Worm (Caenorhabditis elegans) whole organism, early embryonic: Measurements from ENCODE around the gene Y44A6D.6.

Source experiments
- B0310.2 ChIP-seq: sonication (generic microtip); optimal IDR thresholded peaks from 2 replicates; lab custom pipeline; 2016; ENCODE audit warnings: mild to moderate bottlenecking, missing genetic modification characterization, missing compliant biosample characterization
- F13C5.2 ChIP-seq: sonication (generic microtip); optimal IDR thresholded peaks from 2 replicates; lab custom pipeline; 2017; ENCODE audit warnings: mild to moderate bottlenecking, missing genetic modification characterization, inconsistent platforms, missing compliant biosample characterization
- aly-1 ChIP-seq: sonication (generic microtip); optimal IDR thresholded peaks from 2 replicates; lab custom pipeline; 2016; ENCODE audit warnings: missing genetic modification characterization, missing compliant biosample characterization
- ama-1 ChIP-seq: fragments of 150-350 bp; optimal IDR thresholded peaks from 2 replicates; lab custom pipeline; 2014
- ceh-13 ChIP-seq: fragments of 200-800 bp; sonication (Bioruptor generic); optimal IDR thresholded peaks from 2 replicates; lab custom pipeline; 2018; ENCODE audit warnings: mild to moderate bottlenecking, missing genetic modification characterization, missing compliant biosample characterization
- ceh-36 ChIP-seq: sonication (generic microtip); optimal IDR thresholded peaks from 2 replicates; lab custom pipeline; 2016; ENCODE audit warnings: missing genetic modification characterization, inconsistent platforms, missing compliant biosample characterization
- ets-7 ChIP-seq: sonication (generic microtip); optimal IDR thresholded peaks from 2 replicates; lab custom pipeline; 2016; ENCODE audit warnings: missing genotype, missing genetic modification characterization, missing compliant biosample characterization
- flt-1 ChIP-seq: fragments of 200-800 bp; sonication (Bioruptor generic); IDR thresholded peaks from 2 replicates; pipeline ENCODE4 v1.3.6; 2022; ENCODE audit warnings: missing genetic modification characterization, missing compliant biosample characterization
- hmbx-1 ChIP-seq: sonication (generic microtip); optimal IDR thresholded peaks from 2 replicates; lab custom pipeline; 2016; ENCODE audit warnings: mild to moderate bottlenecking, missing genetic modification characterization, missing compliant biosample characterization
- hmg-4 ChIP-seq: fragments of 200-800 bp; sonication (Bioruptor generic); optimal IDR thresholded peaks from 2 replicates; lab custom pipeline; 2018; ENCODE audit warnings: mild to moderate bottlenecking, missing genetic modification characterization, missing compliant biosample characterization
- hnd-1 ChIP-seq: sonication (generic microtip); optimal IDR thresholded peaks from 2 replicates; lab custom pipeline; 2016; ENCODE audit warnings: missing genetic modification characterization, missing compliant biosample characterization
- pes-1 ChIP-seq: fragments of 200-800 bp; sonication (Bioruptor generic); IDR thresholded peaks from 2 replicates; pipeline ENCODE4 v1.3.6; 2022; ENCODE audit warnings: missing genetic modification reagents, missing genetic modification characterization, missing compliant biosample characterization
- scrt-1 ChIP-seq: fragments of 200-800 bp; sonication (Bioruptor generic); IDR thresholded peaks from 2 replicates; pipeline ENCODE4 v1.3.6; 2022; ENCODE audit warnings: missing genetic modification characterization, missing compliant biosample characterization
- sea-1 ChIP-seq: fragments of 200-800 bp; sonication (Bioruptor generic); conservative IDR thresholded peaks from 2 replicates; pipeline ENCODE4 v1.3.6; 2022; ENCODE audit warnings: missing genetic modification characterization, missing compliant biosample characterization
- tbx-11 ChIP-seq: fragments of 200-800 bp; sonication (Bioruptor generic); IDR thresholded peaks from 2 replicates; pipeline ENCODE4 v1.3.6; 2022; ENCODE audit warnings: missing genetic modification characterization, missing compliant biosample characterization
- tbx-37 ChIP-seq: fragments of 200-800 bp; sonication (Bioruptor generic); conservative IDR thresholded peaks from 2 replicates; pipeline ENCODE4 v1.3.6; 2022; ENCODE audit warnings: missing genetic modification reagents, missing genetic modification characterization, missing compliant biosample characterization
- tra-4 ChIP-seq: sonication (generic microtip); optimal IDR thresholded peaks from 2 replicates; lab custom pipeline; 2017; ENCODE audit warnings: missing genetic modification characterization, missing compliant biosample characterization

Y44A6D.6 gene

DNA sequence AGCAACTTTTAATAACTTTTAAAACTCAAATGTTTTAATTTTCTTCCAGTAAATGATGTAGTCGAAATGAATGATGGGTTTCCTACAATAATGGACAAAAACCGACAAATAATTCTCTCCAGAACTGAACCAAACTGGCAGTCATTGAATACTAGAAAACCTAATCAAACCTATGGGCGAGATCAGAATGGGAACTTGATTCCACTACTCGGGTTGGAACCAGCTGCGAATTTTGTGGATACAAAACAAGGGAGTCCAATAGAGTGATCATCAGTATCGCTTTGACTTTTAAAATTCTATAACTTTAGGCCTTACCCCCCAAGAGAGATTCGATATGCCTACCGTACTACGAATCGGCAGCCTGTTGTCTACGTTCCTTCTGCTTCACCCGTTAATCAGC lies 19.5 kb downstream of the Y44A6D.6 start:
- TF ChIP-seq tbx-11 (no peak), ceh-36 (no peak), aly-1 (tag; lab: Kevin White, UChicago) (no peak), flt-1 (no peak), F13C5.2 (tag; lab: Kevin White, UChicago) (no peak), pes-1 (GFP tag; lab: Robert Waterston, UW) (no peak), hnd-1 (tag; lab: Kevin White, UChicago) (no peak), ama-1 (no peak), scrt-1 (no peak), tra-4 (tag; lab: Kevin White, UChicago) (no peak), sea-1 (no peak), B0310.2 (tag; lab: Kevin White, UChicago) (no peak)

ce11 chrV:20828820-20829219 lies 21.7 kb downstream of the Y44A6D.6 start, which contains the start of gene sbt-1:
sbt-1 (minus strand) TSS chrV:20828881.
- TF ChIP-seq flt-1 (no peak), hmbx-1 (tag; lab: Kevin White, UChicago) (no peak), tbx-37 (GFP tag; lab: Robert Waterston, UW) (no peak), pes-1 (GFP tag; lab: Robert Waterston, UW) (no peak), ets-7 (tag; lab: Kevin White, UChicago) (no peak), B0310.2 (tag; lab: Kevin White, UChicago) (no peak), sea-1 (no peak), ama-1 (no peak), F13C5.2 (tag; lab: Kevin White, UChicago) (no peak), scrt-1 (no peak), hnd-1 (tag; lab: Kevin White, UChicago) (no peak), hmg-4 (no peak), tra-4 (tag; lab: Kevin White, UChicago) (no peak), ceh-13 (GFP tag; lab: Kevin White, UChicago) (no peak), tbx-11 (no peak), ceh-36 (no peak), aly-1 (tag; lab: Kevin White, UChicago) (no peak)

DNA sequence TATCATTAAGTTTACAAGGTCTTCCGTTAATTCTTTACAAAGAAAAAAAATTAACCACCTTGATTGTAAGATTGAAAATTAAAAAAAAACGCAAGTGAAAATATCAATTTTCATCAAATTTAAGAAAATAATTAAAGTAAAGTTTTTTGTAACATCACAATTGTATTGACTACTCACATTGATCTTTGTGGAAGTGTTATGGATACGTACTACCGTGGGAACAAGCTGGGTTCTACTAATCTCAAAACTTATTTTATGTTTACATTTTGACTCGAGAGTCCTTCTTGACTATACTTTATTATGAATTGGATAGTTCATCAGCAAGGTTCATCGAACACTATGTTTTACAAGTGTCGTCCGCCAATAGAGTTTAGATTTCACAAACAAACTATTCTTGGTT lies 22.4 kb downstream of the Y44A6D.6 start, which contains the start of gene num-1:
TSS of gene num-1 (plus strand) at position 301 of the 400 bp plus-strand sequence.
- TF ChIP-seq sea-1 (no peak), hmg-4 (no peak), flt-1 (no peak), tra-4 (tag; lab: Kevin White, UChicago) (no peak), scrt-1 (no peak), ceh-36 (no peak), F13C5.2 (tag; lab: Kevin White, UChicago) (no peak), ets-7 (tag; lab: Kevin White, UChicago) (no peak), pes-1 (GFP tag; lab: Robert Waterston, UW) (no peak), tbx-11 (no peak), ceh-13 (GFP tag; lab: Kevin White, UChicago) (no peak), hnd-1 (tag; lab: Kevin White, UChicago) (no peak), tbx-37 (GFP tag; lab: Robert Waterston, UW) (no peak), ama-1 (no peak), aly-1 (tag; lab: Kevin White, UChicago) (no peak), B0310.2 (tag; lab: Kevin White, UChicago) (no peak), hmbx-1 (tag; lab: Kevin White, UChicago) (no peak)

ce11 chrV:20830409-20830808 lies 23.3 kb downstream of the Y44A6D.6 start:
- TF ChIP-seq ceh-36 (no peak), F13C5.2 (tag; lab: Kevin White, UChicago) (no peak)

ce11 chrV:20831867-20832266 lies 24.7 kb downstream of the Y44A6D.6 start:
- TF ChIP-seq tbx-11 (no peak), hmg-4 (no peak), sea-1 (no peak), tbx-37 (GFP tag; lab: Robert Waterston, UW) (no peak), tra-4 (tag; lab: Kevin White, UChicago) (no peak)

ce11 chrV:20832554-20832963 lies 25.4 kb downstream of the Y44A6D.6 start:
- no peak for TF ChIP-seq ceh-36
- TF ChIP-seq sea-1 = no peak
- TF ChIP-seq tra-4 (tag; lab: Kevin White, UChicago) = no peak
- TF ChIP-seq hmg-4 = no peak
- TF ChIP-seq tbx-11 = no peak
- no peak for TF ChIP-seq F13C5.2 (tag; lab: Kevin White, UChicago)
- no peak for TF ChIP-seq ets-7 (tag; lab: Kevin White, UChicago)
- TF ChIP-seq scrt-1 = no peak
- 0 out of 2 replicates have a peak, but pooled peaks have one; percentile 6 for TF ChIP-seq tbx-37 (GFP tag; lab: Robert Waterston, UW)
- TF ChIP-seq ceh-13 (GFP tag; lab: Kevin White, UChicago) = peak; percentile 24
- TF ChIP-seq B0310.2 (tag; lab: Kevin White, UChicago) = no peak
- TF ChIP-seq ama-1 = no peak
- 0 out of 2 replicates have a peak, but pooled peaks have one; percentile 52 for TF ChIP-seq pes-1 (GFP tag; lab: Robert Waterston, UW)
- no peak for TF ChIP-seq hmbx-1 (tag; lab: Kevin White, UChicago)
- TF ChIP-seq flt-1 = no peak
- no peak for TF ChIP-seq aly-1 (tag; lab: Kevin White, UChicago)
- no peak for TF ChIP-seq hnd-1 (tag; lab: Kevin White, UChicago)

- TF ChIP-seq pes-1 (GFP tag; lab: Robert Waterston, UW) (0 out of 2 replicates have a peak, but pooled peaks have one; percentile 3), tbx-11 (no peak), ets-7 (tag; lab: Kevin White, UChicago) (no peak), B0310.2 (tag; lab: Kevin White, UChicago) (no peak), scrt-1 (no peak)
Observed at ce11 chrV:20837765-20838164, 30.6 kb downstream of the Y44A6D.6 start, which contains the start of gene mrps-12. mrps-12 (plus strand) TSS chrV:20838080.

DNA sequence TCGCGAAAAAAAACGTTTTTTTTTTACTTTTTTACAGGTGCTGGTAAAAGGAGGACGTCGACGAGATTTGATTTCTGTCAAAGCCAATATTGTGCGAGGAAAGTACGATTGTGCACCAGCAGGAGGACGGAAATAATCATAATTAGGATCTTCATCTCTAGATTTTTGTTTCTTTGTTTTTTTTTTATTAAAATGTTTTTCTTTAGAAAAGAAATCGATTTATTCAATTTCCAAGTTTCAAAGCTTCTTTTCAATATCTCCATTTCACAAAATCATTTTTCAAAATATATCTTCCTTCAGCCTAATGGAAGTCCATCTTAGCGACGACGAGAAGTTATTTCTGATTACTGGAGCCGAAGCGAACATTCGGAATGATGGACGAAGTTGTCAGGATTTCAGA lies 31.4 kb downstream of the Y44A6D.6 start, which contains the start of gene exos-7:
TSS of gene exos-7 (plus strand) at position 301 of the 400 bp plus-strand sequence.
- no peak for TF ChIP-seq F13C5.2 (tag; lab: Kevin White, UChicago)
- no peak for TF ChIP-seq tra-4 (tag; lab: Kevin White, UChicago)
- no peak for TF ChIP-seq B0310.2 (tag; lab: Kevin White, UChicago)
- no peak for TF ChIP-seq ama-1
- TF ChIP-seq tbx-11 = no peak
- TF ChIP-seq hnd-1 (tag; lab: Kevin White, UChicago) = no peak
- TF ChIP-seq pes-1 (GFP tag; lab: Robert Waterston, UW) = no peak
- TF ChIP-seq ceh-13 (GFP tag; lab: Kevin White, UChicago) = no peak
- TF ChIP-seq sea-1 = no peak
- no peak for TF ChIP-seq hmg-4
- TF ChIP-seq tbx-37 (GFP tag; lab: Robert Waterston, UW) = no peak
- no peak for TF ChIP-seq aly-1 (tag; lab: Kevin White, UChicago)
- TF ChIP-seq flt-1 = no peak
- TF ChIP-seq ceh-36 = no peak
- no peak for TF ChIP-seq scrt-1
- no peak for TF ChIP-seq ets-7 (tag; lab: Kevin White, UChicago)
- TF ChIP-seq hmbx-1 (tag; lab: Kevin White, UChicago) = no peak
